Fruit fly (Drosophila melanogaster): Measurements from ENCODE around the gene Elovl7.

- TF ChIP-seq usp (GFP tag; optimal IDR thresholded peaks at IDR 0.05) (no peak), Dll (optimal IDR thresholded peaks at IDR 0.05) (no peak), CG8478 (optimal IDR thresholded peaks at IDR 0.05) (no peak)
Observed at dm6 chr3R:7953041-7953788, 42.4 kb downstream of the Elovl7 start.

All from whole organism.